Fruit fly (Drosophila melanogaster) whole organism, pupa: Measurements from ENCODE around the gene Naa20A.

Experiments
- CG10348 ChIP-seq: fragments of 200-800 bp; sonication (Bioruptor generic); IDR thresholded peaks from 2 replicates; pipeline ENCODE4 v1.3.6; 2022; ENCODE audit warnings: missing biosample characterization, missing genetic modification characterization
- CG13204 ChIP-seq: fragments of 200-800 bp; sonication (Bioruptor generic); optimal IDR thresholded peaks from 2 replicates; lab custom pipeline; 2018; ENCODE audit warnings: missing biosample characterization, mild to moderate bottlenecking, missing genetic modification characterization, moderate library complexity
- CG32121 ChIP-seq: fragments of 200-800 bp; sonication (Bioruptor generic); IDR thresholded peaks from 2 replicates; pipeline ENCODE4 v1.3.6; 2022; ENCODE audit warnings: missing biosample characterization, missing genetic modification characterization
- CG34367 ChIP-seq: fragments of 200-800 bp; sonication (Bioruptor generic); optimal IDR thresholded peaks from 2 replicates; lab custom pipeline; 2018; ENCODE audit warnings: missing biosample characterization, mild to moderate bottlenecking, missing genetic modification characterization
- CG4496 ChIP-seq: fragments of 200-800 bp; sonication (Bioruptor generic); IDR thresholded peaks from 3 replicates; pipeline ENCODE4 v1.3.6; 2022; ENCODE audit warnings: missing biosample characterization, missing genetic modification characterization
- CG8159 ChIP-seq: fragments of 200-800 bp; sonication (Bioruptor generic); optimal IDR thresholded peaks from 3 replicates; lab custom pipeline; 2018; ENCODE audit warnings: missing biosample characterization, mild to moderate bottlenecking, missing genetic modification characterization, moderate library complexity
- CG8301 ChIP-seq: fragments of 200-800 bp; sonication (Bioruptor generic); optimal IDR thresholded peaks from 2 replicates; lab custom pipeline; 2018; ENCODE audit warnings: missing biosample characterization, mild to moderate bottlenecking, missing genetic modification characterization
- D1 ChIP-seq: fragments of 200-800 bp; sonication (Bioruptor generic); optimal IDR thresholded peaks from 2 replicates; lab custom pipeline; 2018; ENCODE audit warnings: missing biosample characterization, mild to moderate bottlenecking, missing genetic modification characterization, moderate library complexity
- EcR ChIP-seq: fragments of 200-800 bp; sonication (Bioruptor generic); optimal IDR thresholded peaks from 3 replicates; lab custom pipeline; 2019; ENCODE audit warnings: missing biosample characterization, missing genetic modification characterization, mild to moderate bottlenecking, moderate library complexity, missing genetic modification reagents
- Ets98B ChIP-seq: fragments of 200-800 bp; sonication (Bioruptor generic); IDR thresholded peaks from 2 replicates; pipeline ENCODE4 v1.3.6; 2022; ENCODE audit warnings: missing biosample characterization, missing genetic modification characterization
- Pif1A ChIP-seq: fragments of 200-800 bp; sonication (Bioruptor generic); optimal IDR thresholded peaks from 3 replicates; lab custom pipeline; 2016; ENCODE audit warnings: missing biosample characterization, missing genetic modification characterization
- Pif1B ChIP-seq: fragments of 200-800 bp; sonication (Bioruptor generic); optimal IDR thresholded peaks from 3 replicates; lab custom pipeline; 2016; ENCODE audit warnings: missing biosample characterization, missing genetic modification characterization
- Snoo ChIP-seq: fragments of 200-800 bp; sonication (Bioruptor generic); optimal IDR thresholded peaks from 3 replicates; lab custom pipeline; 2017; ENCODE audit warnings: missing biosample characterization, mild to moderate bottlenecking, missing genetic modification characterization, inconsistent platforms
- rn ChIP-seq: fragments of 200-800 bp; sonication (Bioruptor generic); IDR thresholded peaks from 2 replicates; pipeline ENCODE4 v1.3.6; 2022; ENCODE audit warnings: missing biosample characterization, missing genetic modification characterization

dm6 chrX:19603953-19604352 lies 18.9 kb downstream of the Naa20A start:
- peak; percentile 59 for TF ChIP-seq rn (GFP tag; lab: Robert Waterston, UW)
- TF ChIP-seq CG8301 (tag; lab: Kevin White, UChicago): peak; percentile 83
- TF ChIP-seq EcR (GFP tag; lab: Kevin White, UChicago): no peak
- peak; percentile 72 for TF ChIP-seq Pif1A (GFP tag; lab: Kevin White, UChicago)
- TF ChIP-seq CG34367 (tag; lab: Kevin White, UChicago): peak; percentile 55
- peak; percentile 92 for TF ChIP-seq CG4496 (GFP tag; lab: Robert Waterston, UW)
- peak; percentile 82 for TF ChIP-seq CG32121 (GFP tag; lab: Robert Waterston, UW)
- peak; percentile 15 for TF ChIP-seq CG13204
- peak; percentile 26; the same call in 1 of the 2 replicates for TF ChIP-seq CG10348 (GFP tag; lab: Robert Waterston, UW)
- TF ChIP-seq D1 (tag; lab: Kevin White, UChicago): no peak
- TF ChIP-seq CG8159 (tag; lab: Kevin White, UChicago): peak; percentile 72
- peak; percentile 89 for TF ChIP-seq Ets98B
- peak; percentile 73 for TF ChIP-seq Pif1B (GFP tag; lab: Kevin White, UChicago)
- peak; percentile 72 for TF ChIP-seq Snoo
